Worm (Caenorhabditis elegans) whole organism, L1 larva: Measurements from ENCODE around the gene R12A1.3.

Experiments used
- C16A3.4 ChIP-seq: fragments of 150-350 bp; optimal IDR thresholded peaks from 2 replicates; lab custom pipeline; 2014; ENCODE audit warnings: missing biosample characterization, missing genetic modification characterization
- F16B12.6 ChIP-seq: fragments of 150-350 bp; optimal IDR thresholded peaks from 2 replicates; lab custom pipeline; 2014; ENCODE audit warnings: missing biosample characterization, missing genetic modification characterization
- Y116A8C.19 ChIP-seq: sonication (generic microtip); optimal IDR thresholded peaks from 2 replicates; lab custom pipeline; 2016; ENCODE audit warnings: missing compliant biosample characterization, missing genetic modification characterization, borderline replicate concordance
- ama-1 ChIP-seq: fragments of 150-350 bp; optimal IDR thresholded peaks from 2 replicates; lab custom pipeline; 2014
- blmp-1 ChIP-seq: fragments of 150-350 bp; optimal IDR thresholded peaks from 2 replicates; lab custom pipeline; 2014; ENCODE audit warnings: missing biosample characterization, missing genetic modification characterization
- ceh-8 ChIP-seq: fragments of 200-800 bp; sonication (Bioruptor generic); optimal IDR thresholded peaks from 2 replicates; lab custom pipeline; 2018; ENCODE audit warnings: mild to moderate bottlenecking, missing genetic modification characterization, moderate library complexity, missing compliant biosample characterization
- ceh-82 ChIP-seq, 3 experiments: fragments of 150-350 bp in 1 of 3; sonication (generic microtip) in 2 of 3; optimal IDR thresholded peaks; 2 replicates each; lab custom pipeline; 2014 to 2017; ENCODE audit warnings: missing biosample characterization in 3 of 3, missing genetic modification characterization in 3 of 3
- dpl-1 ChIP-seq, 3 experiments: fragments of 150-350 bp in 2 of 3; sonication (generic microtip) in 1 of 3; optimal IDR thresholded peaks; 2 replicates each; lab custom pipeline; 2014 to 2017; ENCODE audit warnings: missing biosample characterization in 3 of 3, missing genetic modification characterization in 3 of 3, missing genetic modification reagents in 3 of 3
- dsc-1 ChIP-seq: sonication (generic microtip); optimal IDR thresholded peaks from 2 replicates; lab custom pipeline; 2016; ENCODE audit warnings: mild to moderate bottlenecking, missing genetic modification characterization, missing compliant biosample characterization
- efl-1 ChIP-seq, 4 experiments: fragments of 150-350 bp; optimal IDR thresholded peaks in 3 of 4; peaks in 1 of 4; 1 replicate in 1 of 4; 2 replicates in 3 of 4; lab custom pipeline; 2014; ENCODE audit warnings: missing biosample characterization in 2 of 4, missing genetic modification characterization in 2 of 4, missing genetic modification reagents in 2 of 4
- egl-13 ChIP-seq: sonication (generic microtip); optimal IDR thresholded peaks from 2 replicates; lab custom pipeline; 2016; ENCODE audit warnings: missing genotype, missing genetic modification reagents, missing genetic modification characterization, missing compliant biosample characterization
- egl-27 ChIP-seq, 2 experiments: fragments of 150-350 bp in 1 of 2; sonication (generic microtip); optimal IDR thresholded peaks; 3 replicates each; lab custom pipeline; 2017 to 2018; ENCODE audit warnings: missing biosample characterization in 2 of 2, missing genetic modification characterization in 2 of 2, missing genetic modification reagents in 2 of 2
- elt-2 ChIP-seq: sonication (generic microtip); optimal IDR thresholded peaks from 2 replicates; lab custom pipeline; 2016; ENCODE audit warnings: missing genetic modification characterization, mild to moderate bottlenecking, inconsistent platforms, missing compliant biosample characterization, missing genetic modification reagents
- elt-3 ChIP-seq, 6 experiments: fragments of 150-350 bp in 1 of 6; sonication (generic microtip); optimal IDR thresholded peaks; 2 replicates each; lab custom pipeline; 2017 to 2018; ENCODE audit warnings: missing biosample characterization in 6 of 6, missing genetic modification characterization in 6 of 6, inconsistent platforms in 1 of 6
- fkh-8 ChIP-seq: sonication (generic microtip); optimal IDR thresholded peaks from 2 replicates; lab custom pipeline; 2016; ENCODE audit warnings: mild to moderate bottlenecking, missing genetic modification characterization, missing compliant biosample characterization
- fos-1 ChIP-seq: fragments of 150-350 bp; optimal IDR thresholded peaks from 2 replicates; lab custom pipeline; 2014; ENCODE audit warnings: missing biosample characterization, missing genetic modification characterization
- grh-1 ChIP-seq: fragments of 200-800 bp; sonication (Bioruptor generic); IDR thresholded peaks from 2 replicates; pipeline ENCODE4 v1.3.6; 2022; ENCODE audit warnings: missing genetic modification reagents, missing genetic modification characterization, missing compliant biosample characterization
- lin-13 ChIP-seq: fragments of 150-350 bp; optimal IDR thresholded peaks from 2 replicates; lab custom pipeline; 2014; ENCODE audit warnings: missing biosample characterization, missing genetic modification reagents, missing genetic modification characterization
- lin-15B ChIP-seq: fragments of 150-350 bp; sonication (generic microtip); optimal IDR thresholded peaks from 3 replicates; lab custom pipeline; 2014; ENCODE audit warnings: missing biosample characterization, missing genetic modification characterization
- lin-35 ChIP-seq, 2 experiments: fragments of 150-350 bp; optimal IDR thresholded peaks; 2 replicates each; lab custom pipeline; 2014; ENCODE audit warnings: missing biosample characterization in 2 of 2, missing genetic modification characterization in 2 of 2, missing genetic modification reagents in 2 of 2
- lin-39 ChIP-seq: fragments of 150-350 bp; optimal IDR thresholded peaks from 2 replicates; lab custom pipeline; 2014; ENCODE audit warnings: missing biosample characterization, missing genetic modification reagents, missing genetic modification characterization
- lsy-2 ChIP-seq, 2 experiments: fragments of 150-350 bp; optimal IDR thresholded peaks; 2 replicates each; lab custom pipeline; 2014; ENCODE audit warnings: missing biosample characterization in 2 of 2, missing genetic modification characterization in 2 of 2
- mab-9 ChIP-seq: fragments of 200-800 bp; sonication (Bioruptor generic); IDR thresholded peaks from 2 replicates; pipeline ENCODE4 v1.3.6; 2022; ENCODE audit warnings: missing genetic modification reagents, missing genetic modification characterization, missing compliant biosample characterization
- mdl-1 ChIP-seq, 2 experiments: fragments of 150-350 bp; optimal IDR thresholded peaks; 2 replicates each; lab custom pipeline; 2014 to 2017; ENCODE audit warnings: missing biosample characterization in 2 of 2, missing genetic modification characterization in 2 of 2, inconsistent platforms in 1 of 2
- mef-2 ChIP-seq: fragments of 150-350 bp; optimal IDR thresholded peaks from 2 replicates; lab custom pipeline; 2014; ENCODE audit warnings: missing biosample characterization, missing genetic modification characterization
- mep-1 ChIP-seq: fragments of 150-350 bp; optimal IDR thresholded peaks from 2 replicates; lab custom pipeline; 2014; ENCODE audit warnings: missing biosample characterization, missing genetic modification characterization
- nhr-12 ChIP-seq: sonication (generic microtip); optimal IDR thresholded peaks from 2 replicates; lab custom pipeline; 2017; ENCODE audit warnings: missing biosample characterization, missing genetic modification characterization
- nhr-20 ChIP-seq: sonication (generic microtip); optimal IDR thresholded peaks from 2 replicates; lab custom pipeline; 2016; ENCODE audit warnings: mild to moderate bottlenecking, missing genetic modification characterization, missing compliant biosample characterization
- nhr-28 ChIP-seq: fragments of 150-350 bp; optimal IDR thresholded peaks from 2 replicates; lab custom pipeline; 2014; ENCODE audit warnings: missing biosample characterization, missing genetic modification characterization
- nhr-47 ChIP-seq: sonication (generic microtip); optimal IDR thresholded peaks from 2 replicates; lab custom pipeline; 2016; ENCODE audit warnings: mild to moderate bottlenecking, missing genetic modification characterization, moderate library complexity, missing compliant biosample characterization
- nhr-71 ChIP-seq: sonication (generic microtip); optimal IDR thresholded peaks from 2 replicates; lab custom pipeline; 2016; ENCODE audit warnings: mild to moderate bottlenecking, missing genetic modification characterization, moderate library complexity, missing compliant biosample characterization
- nhr-76 ChIP-seq: sonication (generic microtip); optimal IDR thresholded peaks from 2 replicates; lab custom pipeline; 2017; ENCODE audit warnings: missing biosample characterization, missing genetic modification characterization
- nhr-85 ChIP-seq: sonication (generic microtip); peaks from one replicate; lab custom pipeline; 2016; ENCODE audit warnings: missing genetic modification characterization, inconsistent platforms, missing compliant biosample characterization
- pax-3 ChIP-seq: fragments of 200-800 bp; sonication (Bioruptor generic); optimal IDR thresholded peaks from 2 replicates; lab custom pipeline; 2018; ENCODE audit warnings: mild to moderate bottlenecking, missing genetic modification characterization, moderate library complexity, missing compliant biosample characterization
- pqm-1 ChIP-seq: sonication (generic microtip); optimal IDR thresholded peaks from 3 replicates; lab custom pipeline; 2017; ENCODE audit warnings: missing biosample characterization, missing genetic modification characterization
- snu-23 ChIP-seq: sonication (generic microtip); optimal IDR thresholded peaks from 2 replicates; lab custom pipeline; 2016; ENCODE audit warnings: missing genetic modification characterization, missing compliant biosample characterization
- sptf-1 ChIP-seq: fragments of 150-350 bp; optimal IDR thresholded peaks from 2 replicates; lab custom pipeline; 2014; ENCODE audit warnings: missing biosample characterization, missing genetic modification characterization
- swsn-7 ChIP-seq: sonication (generic microtip); optimal IDR thresholded peaks from 2 replicates; lab custom pipeline; 2016; ENCODE audit warnings: missing genetic modification characterization, missing compliant biosample characterization
- tlp-1 ChIP-seq: fragments of 150-350 bp; optimal IDR thresholded peaks from 2 replicates; lab custom pipeline; 2014; ENCODE audit warnings: missing biosample characterization, missing genetic modification characterization
- unc-30 ChIP-seq: sonication (generic microtip); optimal IDR thresholded peaks from 2 replicates; lab custom pipeline; 2017; ENCODE audit warnings: missing biosample characterization, missing genetic modification characterization
- unc-86 ChIP-seq: sonication (generic microtip); optimal IDR thresholded peaks from 2 replicates; lab custom pipeline; 2016; ENCODE audit warnings: missing genetic modification characterization, missing compliant biosample characterization
- unc-98 ChIP-seq: fragments of 200-800 bp; sonication (Bioruptor generic); IDR thresholded peaks from 2 replicates; pipeline ENCODE4 v1.3.6; 2022; ENCODE audit warnings: missing genetic modification characterization, missing compliant biosample characterization
- zag-1 ChIP-seq: fragments of 150-350 bp; optimal IDR thresholded peaks from 2 replicates; lab custom pipeline; 2014; ENCODE audit warnings: missing biosample characterization, missing genetic modification characterization
- ztf-11 ChIP-seq, 2 experiments: sonication (generic microtip); optimal IDR thresholded peaks; 2 replicates each; lab custom pipeline; 2016 to 2017; ENCODE audit warnings: missing genetic modification characterization in 2 of 2, missing biosample characterization in 1 of 2, missing compliant biosample characterization in 1 of 2

The R12A1.3 gene

DNA sequence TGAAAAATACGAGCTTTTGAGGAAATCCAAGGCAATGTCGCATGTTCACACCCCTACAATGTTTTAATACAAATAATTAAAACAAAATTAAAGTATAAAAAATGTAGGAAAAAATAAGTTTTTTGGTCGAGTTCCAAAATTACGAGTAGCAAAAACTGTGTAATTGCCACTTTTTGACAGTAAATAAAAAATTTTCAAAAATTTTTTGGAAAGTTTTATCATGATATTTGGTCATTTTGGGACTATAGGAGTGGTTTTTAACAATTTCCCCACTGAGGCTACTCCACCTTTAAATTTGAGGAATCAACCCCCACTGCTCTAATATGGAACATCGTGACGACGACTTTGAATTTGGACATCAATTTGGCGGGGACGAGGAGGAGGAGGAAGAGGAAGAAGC, 41.9 kb upstream of the R12A1.3 start, which contains the start of gene gid-8:
Gene gid-8, plus strand, starts transcription at position 301 of the 400 bp plus-strand sequence.
- TF ChIP-seq nhr-12 (tag; lab: Kevin White, UChicago) (no peak), blmp-1 (no peak), pax-3 (tag; lab: Kevin White, UChicago) (no peak), lin-35 (GFP tag; optimal IDR thresholded peaks at IDR 0.05; lab: Kevin White, UChicago) (no peak), ama-1 (no peak), unc-98 (GFP tag; lab: Robert Waterston, UW) (no peak), unc-30 (tag; lab: Kevin White, UChicago) (no peak), nhr-76 (tag; lab: Kevin White, UChicago) (no peak), Y116A8C.19 (tag; lab: Kevin White, UChicago) (no peak), unc-86 (tag; lab: Kevin White, UChicago) (no peak), nhr-20 (tag; lab: Kevin White, UChicago) (no peak), lsy-2 (tag; optimal IDR thresholded peaks at IDR 0.05; lab: Kevin White, UChicago) (no peak), mdl-1 (tag; optimal IDR thresholded peaks at IDR 0.05; lab: Kevin White, UChicago) (no peak), nhr-28 (tag; lab: Kevin White, UChicago) (no peak), ztf-11 (tag; optimal IDR thresholded peaks at IDR 0.05; lab: Kevin White, UChicago) (no peak)

DNA sequence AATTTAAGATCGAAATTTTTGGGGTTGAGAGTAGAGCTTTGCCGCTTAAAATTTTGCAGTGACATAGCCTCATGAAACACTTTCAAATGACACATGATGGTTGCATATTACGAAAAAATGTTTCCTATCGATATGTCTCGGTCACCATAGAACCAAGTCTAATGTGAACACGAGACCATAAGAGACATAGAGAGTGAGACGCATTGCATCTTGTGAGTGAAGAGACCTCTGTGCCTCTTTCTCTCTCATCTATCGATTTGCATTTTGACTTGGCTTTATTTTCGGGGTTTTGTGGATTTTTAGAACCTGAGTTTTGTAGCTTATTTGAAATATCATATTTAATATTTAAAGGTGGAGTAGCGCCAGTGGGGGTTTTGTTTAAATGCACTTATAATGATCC, 41.4 kb upstream of the R12A1.3 start:
- TF ChIP-seq nhr-71 (tag; lab: Kevin White, UChicago) = peak; percentile 43
- TF ChIP-seq mep-1 = no peak
- peak; percentile 11 to 62 for TF ChIP-seq lin-35 (GFP tag; optimal IDR thresholded peaks at IDR 0.05; lab: Kevin White, UChicago)
- no peak for TF ChIP-seq sptf-1
- TF ChIP-seq lsy-2 (tag; optimal IDR thresholded peaks at IDR 0.05; lab: Kevin White, UChicago) = peak in 1 of 2 experiments; percentile 3
- TF ChIP-seq ceh-8 (GFP tag; lab: Kevin White, UChicago) = no peak
- no peak for TF ChIP-seq Y116A8C.19 (tag; lab: Kevin White, UChicago)
- TF ChIP-seq mdl-1 (tag; optimal IDR thresholded peaks at IDR 0.05; lab: Kevin White, UChicago) = peak in 1 of 2 experiments; percentile 11
- no peak for TF ChIP-seq lin-15B
- TF ChIP-seq egl-13 = no peak
- peak; percentile 26 for TF ChIP-seq snu-23
- TF ChIP-seq tlp-1 (tag; lab: Kevin White, UChicago) = no peak
- peak; percentile 10 for TF ChIP-seq C16A3.4 (tag; lab: Kevin White, UChicago)
- TF ChIP-seq mab-9 (GFP tag; lab: Robert Waterston, UW) = no peak
- no peak for TF ChIP-seq elt-3 (tag; optimal IDR thresholded peaks at IDR 0.05; lab: Kevin White, UChicago)
- TF ChIP-seq F16B12.6 (tag; lab: Kevin White, UChicago) = no peak
- no peak for TF ChIP-seq zag-1 (tag; lab: Kevin White, UChicago)
- no peak for TF ChIP-seq nhr-85 (tag; lab: Kevin White, UChicago)
- no peak for TF ChIP-seq lin-13 (GFP tag; lab: Kevin White, UChicago)
- peak; percentile 8 for TF ChIP-seq nhr-47 (tag; lab: Kevin White, UChicago)
- no peak for TF ChIP-seq egl-27 (tag; optimal IDR thresholded peaks at IDR 0.05; lab: Kevin White, UChicago)
- no peak for TF ChIP-seq grh-1 (GFP tag; lab: Robert Waterston, UW)
- TF ChIP-seq elt-2 (tag; lab: Kevin White, UChicago) = no peak
- no peak for TF ChIP-seq ztf-11 (tag; optimal IDR thresholded peaks at IDR 0.05; lab: Kevin White, UChicago)
- peak in 1 of 3 experiments; percentile 30 for TF ChIP-seq dpl-1 (GFP tag; optimal IDR thresholded peaks at IDR 0.05; lab: Kevin White, UChicago)
- TF ChIP-seq blmp-1 = no peak
- TF ChIP-seq efl-1 (optimal IDR thresholded peaks at IDR 0.05; lab: Kevin White, UChicago) = peak; percentile 8 to 17
- peak in 1 of 2 experiments; percentile 71 for TF ChIP-seq efl-1 (GFP tag; optimal IDR thresholded peaks at IDR 0.05 in 1 of 2; lab: Kevin White, UChicago)
- no peak for TF ChIP-seq lin-39 (tag; lab: Kevin White, UChicago)
- no peak for TF ChIP-seq mef-2
- peak; percentile 21 for TF ChIP-seq nhr-20 (tag; lab: Kevin White, UChicago)
- TF ChIP-seq dsc-1 (tag; lab: Kevin White, UChicago) = no peak
- TF ChIP-seq ceh-82 (tag; optimal IDR thresholded peaks at IDR 0.05; lab: Kevin White, UChicago) = peak in 2 of 3 experiments; percentile 6 to 15
- TF ChIP-seq swsn-7 = no peak
- TF ChIP-seq fkh-8 (tag; lab: Kevin White, UChicago) = peak; percentile 55
- no peak for TF ChIP-seq fos-1 (tag; lab: Kevin White, UChicago)
- TF ChIP-seq pqm-1 (tag; lab: Kevin White, UChicago) = no peak
- TF ChIP-seq ama-1 = no peak
- TF ChIP-seq, all 84 proteins: peak for 12
